Fruit fly (Drosophila melanogaster) Kc167 (cell line): Measurements from ENCODE around the gene morgue.

ENCODE experiments used
- Myc ChIP-seq: fragments of >200 bp; optimal IDR thresholded peaks from 2 replicates; lab custom pipeline; 2017; ENCODE audit warnings: missing external identifiers
- Sin3A ChIP-seq: fragments of >200 bp; optimal IDR thresholded peaks from 2 replicates; lab custom pipeline; 2018; ENCODE audit warnings: missing external identifiers
- h ChIP-seq: fragments of >200 bp; optimal IDR thresholded peaks from 3 replicates; lab custom pipeline; 2018; ENCODE audit warnings: missing external identifiers
- insv ChIP-seq: fragments of >200 bp; optimal IDR thresholded peaks from 3 replicates; lab custom pipeline; 2018; ENCODE audit warnings: missing external identifiers
- psq ChIP-seq: fragments of >200 bp; optimal IDR thresholded peaks from 2 replicates; lab custom pipeline; 2017; ENCODE audit warnings: missing external identifiers
- ttk ChIP-seq: sonication (Bioruptor generic); optimal IDR thresholded peaks from 2 replicates; lab custom pipeline; 2017; ENCODE audit warnings: missing external identifiers

DNA sequence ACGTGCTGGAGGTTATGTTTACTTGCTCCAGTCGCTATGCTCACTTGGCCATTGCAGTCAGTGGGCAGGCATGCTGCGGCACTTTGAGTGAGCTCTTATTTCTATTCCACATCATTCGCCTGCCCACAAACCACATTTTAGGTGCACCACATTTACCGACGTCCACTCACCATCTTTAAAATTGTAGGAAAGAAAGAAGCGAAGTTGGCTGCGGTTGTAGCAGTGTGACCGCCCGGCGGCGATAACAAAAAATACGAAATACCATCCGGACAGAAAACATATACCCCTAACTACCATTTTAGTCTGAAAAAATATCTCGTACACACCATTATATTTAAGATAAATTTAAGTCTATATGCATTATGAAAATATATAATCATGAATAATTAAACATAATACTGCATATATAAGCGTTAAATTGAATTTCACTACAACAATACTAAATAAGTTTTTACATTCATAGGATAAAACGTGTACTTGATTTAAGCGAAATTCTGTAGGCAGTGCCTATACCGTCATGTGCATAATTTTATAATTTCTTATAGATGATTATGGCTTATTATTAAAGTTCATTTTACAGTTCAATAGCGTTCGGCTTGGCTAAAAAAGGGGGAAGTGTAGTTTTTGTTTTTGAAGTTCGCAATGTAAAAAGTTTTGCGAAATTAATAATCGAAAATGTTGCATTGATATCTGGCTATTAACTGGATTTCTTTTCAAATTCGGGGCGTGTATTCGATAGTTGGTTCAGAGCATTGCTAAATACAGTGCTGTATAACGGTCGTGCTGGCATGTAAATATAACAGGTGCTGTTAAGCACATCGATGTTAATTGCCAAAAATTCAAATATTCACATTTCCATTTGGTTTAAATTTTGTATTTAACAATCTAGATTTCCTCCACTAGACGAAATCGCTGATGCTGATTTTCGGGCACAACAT, 13.9 kb upstream of the morgue start, which contains the start of gene RpL27A:
- TF ChIP-seq psq (lab: Kevin White, UChicago) (no peak), ttk (lab: Kevin White, UChicago) (no peak), Myc (lab: Kevin White, UChicago) (no peak), insv (lab: Kevin White, UChicago) (no peak), h (lab: Kevin White, UChicago) (no peak), Sin3A (lab: Kevin White, UChicago) (no peak)
